Fruit fly (Drosophila melanogaster) whole organism, pupa: ENCODE measurements around the gene primo-1.

Experiments
- CG17806 ChIP-seq: fragments of 200-800 bp; sonication (Bioruptor generic); optimal IDR thresholded peaks from 2 replicates; lab custom pipeline; 2018; ENCODE audit warnings: missing biosample characterization, mild to moderate bottlenecking, missing genetic modification characterization, moderate library complexity
- CG32121 ChIP-seq: fragments of 200-800 bp; sonication (Bioruptor generic); IDR thresholded peaks from 2 replicates; pipeline ENCODE4 v1.3.6; 2022; ENCODE audit warnings: missing biosample characterization, missing genetic modification characterization
- CG8301 ChIP-seq: fragments of 200-800 bp; sonication (Bioruptor generic); optimal IDR thresholded peaks from 2 replicates; lab custom pipeline; 2018; ENCODE audit warnings: missing biosample characterization, mild to moderate bottlenecking, missing genetic modification characterization
- rn ChIP-seq: fragments of 200-800 bp; sonication (Bioruptor generic); IDR thresholded peaks from 2 replicates; pipeline ENCODE4 v1.3.6; 2022; ENCODE audit warnings: missing biosample characterization, missing genetic modification characterization

- TF ChIP-seq CG8301 (tag; lab: Kevin White, UChicago) (no peak), CG32121 (GFP tag; lab: Robert Waterston, UW) (no peak), CG17806 (no peak), rn (GFP tag; lab: Robert Waterston, UW) (no peak)
These were observed 5.2 kb downstream of the primo-1 start, which contains the start of gene Adgf-C for dm6 chr3R:13706457-13706856.
